Worm (Caenorhabditis elegans) whole organism, L1 larva: ENCODE data around the gene srt-50.

Source experiments
- egl-13 ChIP-seq: sonication (generic microtip); optimal IDR thresholded peaks from 2 replicates; lab custom pipeline; 2016; ENCODE audit warnings: missing genotype, missing genetic modification reagents, missing genetic modification characterization, missing compliant biosample characterization
- fos-1 ChIP-seq: fragments of 150-350 bp; optimal IDR thresholded peaks from 2 replicates; lab custom pipeline; 2014; ENCODE audit warnings: missing biosample characterization, missing genetic modification characterization
- lin-13 ChIP-seq: fragments of 150-350 bp; optimal IDR thresholded peaks from 2 replicates; lab custom pipeline; 2014; ENCODE audit warnings: missing biosample characterization, missing genetic modification reagents, missing genetic modification characterization
- lin-39 ChIP-seq: fragments of 150-350 bp; optimal IDR thresholded peaks from 2 replicates; lab custom pipeline; 2014; ENCODE audit warnings: missing biosample characterization, missing genetic modification reagents, missing genetic modification characterization
- nhr-237 ChIP-seq: fragments of 150-350 bp; optimal IDR thresholded peaks from 2 replicates; lab custom pipeline; 2014; ENCODE audit warnings: missing biosample characterization, missing genetic modification characterization
- nhr-47 ChIP-seq: sonication (generic microtip); optimal IDR thresholded peaks from 2 replicates; lab custom pipeline; 2016; ENCODE audit warnings: mild to moderate bottlenecking, missing genetic modification characterization, moderate library complexity, missing compliant biosample characterization
- nhr-76 ChIP-seq: sonication (generic microtip); optimal IDR thresholded peaks from 2 replicates; lab custom pipeline; 2017; ENCODE audit warnings: missing biosample characterization, missing genetic modification characterization
- skn-1 ChIP-seq: fragments of 150-350 bp; optimal IDR thresholded peaks from 2 replicates; lab custom pipeline; 2014; ENCODE audit warnings: missing biosample characterization, missing genetic modification characterization
- sox-4 ChIP-seq: sonication (generic microtip); optimal IDR thresholded peaks from 2 replicates; lab custom pipeline; 2016; ENCODE audit warnings: missing genetic modification characterization, missing compliant biosample characterization
- sptf-1 ChIP-seq: fragments of 150-350 bp; optimal IDR thresholded peaks from 2 replicates; lab custom pipeline; 2014; ENCODE audit warnings: missing biosample characterization, missing genetic modification characterization
- tlp-1 ChIP-seq: fragments of 150-350 bp; optimal IDR thresholded peaks from 2 replicates; lab custom pipeline; 2014; ENCODE audit warnings: missing biosample characterization, missing genetic modification characterization
- unc-62 ChIP-seq: fragments of 150-350 bp; optimal IDR thresholded peaks from 2 replicates; lab custom pipeline; 2014; ENCODE audit warnings: missing biosample characterization, missing genetic modification reagents, missing genetic modification characterization
- ztf-11 ChIP-seq, 2 experiments: sonication (generic microtip); optimal IDR thresholded peaks; 2 replicates each; lab custom pipeline; 2016 to 2017; ENCODE audit warnings: missing genetic modification characterization in 2 of 2, missing biosample characterization in 1 of 2, missing compliant biosample characterization in 1 of 2

- no peak for TF ChIP-seq egl-13
- TF ChIP-seq nhr-47, result no peak
- no peak for TF ChIP-seq unc-62 (GFP tag; lab: Kevin White, UChicago)
- TF ChIP-seq nhr-237 (tag; lab: Kevin White, UChicago), result no peak
- TF ChIP-seq lin-13, result no peak
- TF ChIP-seq lin-39 (tag; lab: Kevin White, UChicago), result no peak
- no peak for TF ChIP-seq fos-1 (tag; lab: Kevin White, UChicago)
- TF ChIP-seq sptf-1 (tag; lab: Kevin White, UChicago), result no peak
- no peak for TF ChIP-seq sox-4 (tag; lab: Kevin White, UChicago)
- TF ChIP-seq nhr-76 (tag; lab: Kevin White, UChicago), result no peak
- no peak for TF ChIP-seq tlp-1 (tag; lab: Kevin White, UChicago)
- no peak for TF ChIP-seq ztf-11 (tag; optimal IDR thresholded peaks at IDR 0.05; lab: Kevin White, UChicago)
- TF ChIP-seq skn-1, result no peak
Observed at ce11 chrIV:15046162-15046561, 28.3 kb upstream of the srt-50 start.
